Worm (Caenorhabditis elegans): Measurements from ENCODE around the gene Y50D4A.1.

Y50D4A.1 gene

ce11 chrV:1164196-1164691 lies 43.4 kb upstream of the Y50D4A.1 start, which contains the start of gene T21H3.5:
Gene T21H3.5 (minus strand): TSS chrV:1164293.
- TF ChIP-seq nhr-28 (tag; optimal IDR thresholded peaks at IDR 0.05) (no peak), blmp-1 (tag; optimal IDR thresholded peaks at IDR 0.05) (peak; percentile 33), snpc-4 (tag; optimal IDR thresholded peaks at IDR 0.05) (no peak), efl-3 (GFP tag; optimal IDR thresholded peaks at IDR 0.05) (no peak)

ce11 chrV:1165090-1165761 lies 42.5 kb upstream of the Y50D4A.1 start, which contains the start of gene ptr-16:
Gene ptr-16 (plus strand): TSS chrV:1165711.
- no peak for TF ChIP-seq mef-2 (tag; optimal IDR thresholded peaks at IDR 0.05)

- no peak for TF ChIP-seq zip-4 (GFP tag; optimal IDR thresholded peaks at IDR 0.05)
Measured at ce11 chrV:1170591-1170990, 37.1 kb upstream of the Y50D4A.1 start.

- peak; percentile 31 for TF ChIP-seq tlp-1 (tag; optimal IDR thresholded peaks at IDR 0.05)
- no peak for TF ChIP-seq efl-1 (optimal IDR thresholded peaks at IDR 0.05)
- peak in 1 of 2 experiments; percentile 26 for TF ChIP-seq efl-1 (GFP tag; optimal IDR thresholded peaks at IDR 0.05 in 1 of 2)
- peak in 1 of 2 experiments; percentile 17 for TF ChIP-seq lin-35 (GFP tag; optimal IDR thresholded peaks at IDR 0.05)
- no peak for TF ChIP-seq lir-3 (tag; optimal IDR thresholded peaks at IDR 0.05; ENCODE audit: poor library complexity)
- TF ChIP-seq elt-2 (tag; optimal IDR thresholded peaks at IDR 0.05): peak; percentile 74
- peak; percentile 31 for TF ChIP-seq pqm-1 (tag; optimal IDR thresholded peaks at IDR 0.05)
- TF ChIP-seq C16A3.4 (tag; optimal IDR thresholded peaks at IDR 0.05): no peak
Measured at ce11 chrV:1176277-1176839, 31.3 kb upstream of the Y50D4A.1 start, which contains the start of gene T21H3.1. Gene T21H3.1 (plus strand): TSS chrV:1176724.

ce11 chrV:1179279-1179678 lies 28.4 kb upstream of the Y50D4A.1 start, which contains the start of gene F25A2.1:
Gene F25A2.1 (plus strand): TSS chrV:1179579.
- no peak for TF ChIP-seq efl-1 (optimal IDR thresholded peaks at IDR 0.05)
- peak in 1 of 2 experiments; percentile 46 for TF ChIP-seq efl-1 (GFP tag; optimal IDR thresholded peaks at IDR 0.05 in 1 of 2)
- TF ChIP-seq alr-1 (tag; optimal IDR thresholded peaks at IDR 0.05; ENCODE audit: borderline replicate concordance): no peak

ce11 chrV:1195995-1196394 lies 11.7 kb upstream of the Y50D4A.1 start, which contains the start of the genes wrb-1 and Y50D4A.4:
Gene wrb-1 (plus strand): TSS chrV:1196072.
Gene Y50D4A.4 (minus strand): TSS chrV:1196127.
- peak; percentile 95 for TF ChIP-seq mep-1 (tag; optimal IDR thresholded peaks at IDR 0.05)
- TF ChIP-seq blmp-1 (tag; optimal IDR thresholded peaks at IDR 0.05): peak; percentile 70
- no peak for TF ChIP-seq hlh-4 (tag; optimal IDR thresholded peaks at IDR 0.05)
- TF ChIP-seq dsc-1 (tag; optimal IDR thresholded peaks at IDR 0.05): peak; percentile 75
- TF ChIP-seq dpl-1 (GFP tag; optimal IDR thresholded peaks at IDR 0.05): peak; percentile 68 to 83 (median 77)
- peak; percentile 1 for TF ChIP-seq sox-4 (tag; optimal IDR thresholded peaks at IDR 0.05)
- peak; percentile 16 for TF ChIP-seq fkh-8 (tag; optimal IDR thresholded peaks at IDR 0.05)
- TF ChIP-seq ztf-11 (tag; optimal IDR thresholded peaks at IDR 0.05): peak in 1 of 2 experiments; percentile 22
- peak; percentile 79 for TF ChIP-seq nhr-71 (tag; optimal IDR thresholded peaks at IDR 0.05)
- no peak for TF ChIP-seq nhr-76 (tag; optimal IDR thresholded peaks at IDR 0.05)
- peak; percentile 55 for TF ChIP-seq skn-1 (tag; optimal IDR thresholded peaks at IDR 0.05)
- peak in 2 of 6 experiments; percentile 41 to 72 for TF ChIP-seq elt-3 (tag; optimal IDR thresholded peaks at IDR 0.05)
- peak; percentile 52 for TF ChIP-seq isw-1 (GFP tag; IDR thresholded peaks at IDR 0.05)
- TF ChIP-seq nhr-90 (tag; optimal IDR thresholded peaks at IDR 0.05; ENCODE audit: poor library complexity): peak; percentile 71
- TF ChIP-seq nhr-20 (tag; optimal IDR thresholded peaks at IDR 0.05): peak; percentile 83
- TF ChIP-seq lin-35 (GFP tag; optimal IDR thresholded peaks at IDR 0.05): peak; percentile 80 to 82
- no peak for TF ChIP-seq ceh-8 (GFP tag; optimal IDR thresholded peaks at IDR 0.05)
- TF ChIP-seq lin-39 (tag; optimal IDR thresholded peaks at IDR 0.05): peak; percentile 46
- TF ChIP-seq ceh-90 (tag; optimal IDR thresholded peaks at IDR 0.05): peak; percentile 17
- no peak for TF ChIP-seq mef-2 (tag; optimal IDR thresholded peaks at IDR 0.05)
- peak; percentile 76 for TF ChIP-seq lin-15B (tag; optimal IDR thresholded peaks at IDR 0.05)
- TF ChIP-seq pag-3 (tag; optimal IDR thresholded peaks at IDR 0.05; ENCODE audit: borderline replicate concordance, insufficient read depth): no peak
- peak; percentile 95 for TF ChIP-seq unc-130 (tag; optimal IDR thresholded peaks at IDR 0.05)
- TF ChIP-seq unc-30 (tag; optimal IDR thresholded peaks at IDR 0.05): no peak
- peak; percentile 73 for TF ChIP-seq snpc-4 (tag; optimal IDR thresholded peaks at IDR 0.05)
- peak; percentile 93 for TF ChIP-seq F16B12.6 (tag; optimal IDR thresholded peaks at IDR 0.05)
- TF ChIP-seq snu-23 (GFP tag; optimal IDR thresholded peaks at IDR 0.05): peak; percentile 87
- peak; percentile 80 to 85 for TF ChIP-seq lsy-2 (tag; optimal IDR thresholded peaks at IDR 0.05)
